Fruit fly (Drosophila melanogaster): ENCODE results near the gene CG10713.

The CG10713 gene

dm6 chr3L:13432791-13433190 lies 2.2 kb downstream of the CG10713 start (continued):
- TF ChIP-seq CG30403 (GFP tag; optimal IDR thresholded peaks at IDR 0.05), result no peak
- no peak for TF ChIP-seq dm (GFP tag; optimal IDR thresholded peaks at IDR 0.05)
- no peak for TF ChIP-seq tll (GFP tag; optimal IDR thresholded peaks at IDR 0.05)
- TF ChIP-seq psq (GFP tag; optimal IDR thresholded peaks at IDR 0.05), result no peak
- TF ChIP-seq CG7963 (GFP tag; IDR thresholded peaks at IDR 0.05; ENCODE audit: partially characterized antibody), result peak; percentile 39; the same call in 2 of the 3 replicates
- no peak for TF ChIP-seq chn (GFP tag; optimal IDR thresholded peaks at IDR 0.05)
- TF ChIP-seq oc (tag; optimal IDR thresholded peaks at IDR 0.05), result no peak
- no peak for TF ChIP-seq CG10209 (GFP tag; optimal IDR thresholded peaks at IDR 0.05)
- no peak for TF ChIP-seq CG12219 (GFP tag; optimal IDR thresholded peaks at IDR 0.05)
- peak; percentile 87 for TF ChIP-seq CG6791 (GFP tag; IDR thresholded peaks at IDR 0.05; ENCODE audit: partially characterized antibody)
- no peak for TF ChIP-seq CG5180 (GFP tag; optimal IDR thresholded peaks at IDR 0.05)
- peak; percentile 19; the same call in 1 of the 4 replicates for TF ChIP-seq Dll (GFP tag; IDR thresholded peaks at IDR 0.05; ENCODE audit: partially characterized antibody)
- no peak for TF ChIP-seq PHDP (tag; optimal IDR thresholded peaks at IDR 0.05)
- no peak for TF ChIP-seq CG7839 (tag; optimal IDR thresholded peaks at IDR 0.05)
- TF ChIP-seq pita (GFP tag; optimal IDR thresholded peaks at IDR 0.05), result no peak
- TF ChIP-seq Oaz (GFP tag; IDR thresholded peaks at IDR 0.05), result no peak
- TF ChIP-seq ewg (GFP tag; optimal IDR thresholded peaks at IDR 0.05), result no peak
- TF ChIP-seq CG1233 (GFP tag; optimal IDR thresholded peaks at IDR 0.05), result no peak
- peak; percentile 53 for TF ChIP-seq ato (GFP tag; IDR thresholded peaks at IDR 0.05; ENCODE audit: partially characterized antibody)
- peak; percentile 14 for TF ChIP-seq Med (GFP tag)
- TF ChIP-seq CG34376 (GFP tag; optimal IDR thresholded peaks at IDR 0.05), result no peak
- no peak for TF ChIP-seq Hmr (GFP tag; optimal IDR thresholded peaks at IDR 0.05)

dm6 chr3L:13430171-13430570 lies 4.9 kb downstream of the CG10713 start:
- TF ChIP-seq CG14014 (GFP tag; IDR thresholded peaks at IDR 0.05) (no peak), Dfd (GFP tag; optimal IDR thresholded peaks at IDR 0.05) (peak in 1 of 2 experiments; percentile 26)

dm6 chr3L:13426573-13426972 lies 8.5 kb downstream of the CG10713 start, which contains the start of gene CG14105:
Gene CG14105 (minus strand): TSS chr3L:13426673.
- TF ChIP-seq CG12155 (GFP tag; optimal IDR thresholded peaks at IDR 0.05) (no peak), dati (GFP tag; IDR thresholded peaks at IDR 0.05) (no peak), CG4360 (GFP tag; IDR thresholded peaks at IDR 0.05) (no peak), hkb (optimal IDR thresholded peaks at IDR 0.05) (no peak), hkb (GFP tag; IDR thresholded peaks at IDR 0.05) (no peak), CG6272 (GFP tag; IDR thresholded peaks at IDR 0.05) (no peak), wek (GFP tag; optimal IDR thresholded peaks at IDR 0.05) (no peak), disco-r (GFP tag; optimal IDR thresholded peaks at IDR 0.05) (no peak), CG7745 (tag; optimal IDR thresholded peaks at IDR 0.05) (no peak), CG10267 (tag; optimal IDR thresholded peaks at IDR 0.05) (no peak), CG6813 (GFP tag; optimal IDR thresholded peaks at IDR 0.05) (no peak), CG15269 (tag; optimal IDR thresholded peaks at IDR 0.05) (no peak), BtbVII (GFP tag; optimal IDR thresholded peaks at IDR 0.05) (no peak), Chrac-16 (GFP tag; optimal IDR thresholded peaks at IDR 0.05) (no peak), CG7928 (GFP tag; optimal IDR thresholded peaks at IDR 0.05) (no peak)
